Worm (Caenorhabditis elegans): ENCODE measurements around the gene Y27F2A.10.

DNA sequence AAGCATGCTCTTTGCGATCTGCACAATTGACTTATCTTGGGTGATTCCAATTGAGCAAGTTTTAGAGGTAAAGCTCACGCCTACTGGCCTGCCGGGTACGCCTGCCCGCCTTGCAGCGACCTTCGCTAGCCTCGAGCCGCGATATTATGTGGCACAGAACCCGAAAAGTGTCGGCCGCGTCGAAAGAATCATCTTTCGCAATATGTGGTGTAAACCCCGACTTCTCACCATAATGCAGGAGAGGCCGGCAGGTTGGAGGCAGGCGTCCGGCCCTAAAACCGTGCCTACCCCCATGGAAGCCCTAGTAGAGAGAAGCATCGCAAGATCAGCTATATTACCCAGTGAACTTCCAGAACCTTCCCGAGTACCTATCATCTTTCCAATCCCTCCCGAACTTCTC, 13.8 kb upstream of the Y27F2A.10 start:
- TF ChIP-seq ceh-82 (tag; optimal IDR thresholded peaks at IDR 0.05) (no peak), nhr-10 (tag; optimal IDR thresholded peaks at IDR 0.05) (no peak), F13H6.1 (tag; optimal IDR thresholded peaks at IDR 0.05) (no peak), egl-27 (tag; optimal IDR thresholded peaks at IDR 0.05) (no peak), skn-1 (tag; optimal IDR thresholded peaks at IDR 0.05) (no peak)
